Fruit fly (Drosophila melanogaster): ENCODE measurements around the gene Bug22.

dm6 chr2L:10405008-10405654, 25.6 kb downstream of the Bug22 start, which contains the start of the genes CG17768, LSm-4 and Ir31a:
- TF ChIP-seq psq (optimal IDR thresholded peaks at IDR 0.05) (no peak), usp (GFP tag; optimal IDR thresholded peaks at IDR 0.05) (no peak), CG8478 (optimal IDR thresholded peaks at IDR 0.05) (no peak), Dll (optimal IDR thresholded peaks at IDR 0.05) (no peak)

All from whole organism.